Fruit fly (Drosophila melanogaster): ENCODE data around the gene mei-217.

The mei-217 gene

DNA sequence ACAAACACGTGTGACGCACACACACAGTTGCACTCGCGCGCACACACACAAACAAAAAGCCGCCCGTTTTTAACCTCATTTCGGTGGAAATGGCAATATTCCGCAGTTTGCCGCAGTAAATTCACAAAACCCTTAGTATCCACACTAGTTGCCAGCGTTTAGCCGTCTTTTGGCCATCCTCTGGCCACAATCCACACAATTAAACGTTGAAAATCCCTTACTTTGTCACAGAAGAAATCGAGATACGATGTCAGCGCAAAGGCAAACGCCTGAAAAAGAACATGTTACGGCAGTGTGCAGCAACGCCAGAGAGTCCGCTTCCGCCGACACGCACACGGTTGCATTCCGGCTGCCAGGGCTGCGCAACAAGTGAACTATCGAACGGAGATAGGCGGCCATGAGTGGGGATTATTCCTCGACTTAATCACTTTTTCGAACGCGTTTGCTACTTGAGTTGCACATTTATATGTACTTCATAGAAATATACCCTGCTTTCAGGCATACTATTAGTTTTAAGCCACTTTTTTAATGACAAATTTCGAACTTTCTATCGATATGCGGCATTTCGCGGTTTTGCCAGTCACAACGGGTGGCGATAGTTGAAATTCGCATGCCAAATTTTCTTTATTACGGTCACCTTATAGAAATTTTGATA, 5.3 kb upstream of the mei-217 start, which contains the start of gene RpS5a:
RpS5a (minus strand) TSS at position 282 of the 655 bp plus-strand sequence.
- TF ChIP-seq pan (optimal IDR thresholded peaks at IDR 0.05) (no peak), CG8478 (optimal IDR thresholded peaks at IDR 0.05) (no peak)

DNA sequence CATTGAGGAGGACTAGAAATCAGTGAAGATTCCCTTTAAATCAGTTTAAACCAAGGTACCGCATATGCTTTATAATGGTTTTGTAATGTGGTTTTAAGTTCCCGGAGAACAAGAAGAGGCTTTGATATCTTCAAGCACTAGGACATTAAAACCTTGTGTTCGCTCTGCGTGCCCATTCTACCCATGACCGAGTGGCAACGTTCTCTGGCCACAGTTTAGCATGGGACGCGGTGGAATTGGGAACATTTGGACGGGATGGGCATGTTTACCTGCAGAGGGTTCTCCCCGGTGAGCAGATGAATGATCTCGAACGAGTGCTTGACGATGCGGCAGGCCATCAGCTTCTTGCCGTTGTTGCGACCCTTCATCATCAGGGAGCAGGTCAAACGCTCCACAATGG, 3.7 kb upstream of the mei-217 start:
- TF ChIP-seq psq (optimal IDR thresholded peaks at IDR 0.05) (no peak), usp (GFP tag; optimal IDR thresholded peaks at IDR 0.05) (no peak), CG8478 (optimal IDR thresholded peaks at IDR 0.05) (no peak), Dll (optimal IDR thresholded peaks at IDR 0.05) (no peak)

DNA sequence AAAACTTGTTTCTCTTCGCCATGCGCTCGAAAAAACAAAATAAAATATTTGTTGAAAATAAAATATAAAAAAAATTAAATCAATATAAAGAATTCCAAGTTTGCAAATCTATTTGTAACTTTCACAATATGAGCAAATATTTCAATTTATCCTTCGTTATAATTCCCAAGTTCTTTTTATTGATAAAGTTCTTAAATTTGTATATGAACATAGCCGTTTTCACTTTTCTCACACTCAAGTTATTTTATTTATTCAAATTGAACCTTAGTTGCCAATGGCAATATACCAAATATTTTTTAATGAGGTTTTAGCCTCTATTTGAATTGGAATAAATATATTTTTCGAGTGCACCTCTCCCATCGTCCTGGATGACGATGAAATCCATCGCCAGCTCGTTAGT, 10.1 kb downstream of the mei-217 start:
- TF ChIP-seq Dll (optimal IDR thresholded peaks at IDR 0.05) (no peak), psq (optimal IDR thresholded peaks at IDR 0.05) (no peak)

- TF ChIP-seq Dll (optimal IDR thresholded peaks at IDR 0.05) (no peak), psq (optimal IDR thresholded peaks at IDR 0.05) (no peak), usp (GFP tag; optimal IDR thresholded peaks at IDR 0.05) (no peak), EcR (GFP tag; optimal IDR thresholded peaks at IDR 0.05) (no peak), CG8478 (optimal IDR thresholded peaks at IDR 0.05) (no peak), pan (optimal IDR thresholded peaks at IDR 0.05) (no peak)
Measured at dm6 chrX:17129733-17130466, 12.9 kb downstream of the mei-217 start.

DNA sequence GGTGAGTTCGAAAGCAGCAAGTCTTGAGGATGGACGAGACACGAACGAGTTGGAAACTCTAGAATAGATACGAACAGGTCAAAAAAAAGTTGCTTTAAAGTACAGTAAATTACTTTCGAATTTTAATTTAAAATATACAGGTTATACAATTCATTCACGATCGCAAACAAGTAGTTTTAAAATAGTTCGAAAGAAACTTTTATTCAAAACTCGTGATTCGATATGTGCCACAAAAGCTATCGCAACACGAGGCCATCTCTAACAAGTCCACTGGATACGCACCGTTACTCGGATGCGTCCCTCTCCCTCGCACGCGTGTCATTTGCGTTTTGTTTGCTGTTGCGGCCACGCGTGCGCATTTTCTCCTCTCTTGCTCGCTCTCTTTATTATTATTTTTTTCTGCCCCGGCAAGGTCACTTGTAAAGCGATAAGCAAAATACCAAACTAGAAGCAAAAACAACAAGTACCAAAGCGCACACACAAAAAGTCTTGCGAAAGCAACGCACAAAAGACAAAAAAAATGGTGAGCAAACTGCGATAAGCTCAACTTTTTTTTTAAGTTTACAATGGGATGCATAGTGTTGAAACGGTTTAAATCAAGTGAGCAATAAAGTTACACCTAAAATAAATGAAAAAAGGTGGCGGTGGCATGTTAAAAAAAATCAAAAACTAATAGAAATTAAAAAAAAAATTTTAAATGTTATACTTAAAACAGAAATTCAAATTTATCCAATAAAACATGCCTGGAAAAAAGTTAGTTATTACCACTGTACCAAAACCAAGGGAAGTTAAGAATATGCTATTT, 17.6 kb downstream of the mei-217 start:
- TF ChIP-seq EcR (GFP tag; optimal IDR thresholded peaks at IDR 0.05) (no peak), pan (optimal IDR thresholded peaks at IDR 0.05) (no peak), usp (GFP tag; optimal IDR thresholded peaks at IDR 0.05) (no peak), psq (optimal IDR thresholded peaks at IDR 0.05) (no peak), CG8478 (optimal IDR thresholded peaks at IDR 0.05) (no peak), Dll (optimal IDR thresholded peaks at IDR 0.05) (no peak)

- no peak for TF ChIP-seq usp (GFP tag; optimal IDR thresholded peaks at IDR 0.05)
- no peak for TF ChIP-seq EcR (GFP tag; optimal IDR thresholded peaks at IDR 0.05)
- no peak for TF ChIP-seq Dll (optimal IDR thresholded peaks at IDR 0.05)
- no peak for TF ChIP-seq psq (optimal IDR thresholded peaks at IDR 0.05)
- no peak for TF ChIP-seq CG8478 (optimal IDR thresholded peaks at IDR 0.05)
- TF ChIP-seq pan (optimal IDR thresholded peaks at IDR 0.05): no peak
Measured at dm6 chrX:17123545-17124203, 19.1 kb downstream of the mei-217 start.

- no peak for TF ChIP-seq usp (GFP tag; optimal IDR thresholded peaks at IDR 0.05)
- no peak for TF ChIP-seq Dll (optimal IDR thresholded peaks at IDR 0.05)
Measured at dm6 chrX:17122425-17123094, 20.2 kb downstream of the mei-217 start.

dm6 chrX:17121600-17121999, 21.2 kb downstream of the mei-217 start:
- TF ChIP-seq Dll (optimal IDR thresholded peaks at IDR 0.05) (no peak), usp (GFP tag; optimal IDR thresholded peaks at IDR 0.05) (no peak), EcR (GFP tag; optimal IDR thresholded peaks at IDR 0.05) (no peak), CG8478 (optimal IDR thresholded peaks at IDR 0.05) (no peak), psq (optimal IDR thresholded peaks at IDR 0.05) (no peak), pan (optimal IDR thresholded peaks at IDR 0.05) (no peak)

dm6 chrX:17113324-17113723, 29.5 kb downstream of the mei-217 start:
- TF ChIP-seq CG8478 (optimal IDR thresholded peaks at IDR 0.05) (no peak), usp (GFP tag; optimal IDR thresholded peaks at IDR 0.05) (no peak), psq (optimal IDR thresholded peaks at IDR 0.05) (no peak), pan (optimal IDR thresholded peaks at IDR 0.05) (no peak)

dm6 chrX:17111958-17112953, 30.5 kb downstream of the mei-217 start:
- TF ChIP-seq CG8478 (optimal IDR thresholded peaks at IDR 0.05) (no peak), EcR (GFP tag; optimal IDR thresholded peaks at IDR 0.05) (peak in 1 of 2 experiments; percentile 66), pan (optimal IDR thresholded peaks at IDR 0.05) (no peak)

dm6 chrX:17111274-17111673, 31.5 kb downstream of the mei-217 start:
- no peak for TF ChIP-seq pan (optimal IDR thresholded peaks at IDR 0.05)
- no peak for TF ChIP-seq usp (GFP tag; optimal IDR thresholded peaks at IDR 0.05)
- TF ChIP-seq psq (optimal IDR thresholded peaks at IDR 0.05): no peak

All from whole organism.